Fruit fly (Drosophila melanogaster) whole organism, wandering third instar larva: ENCODE results near the gene beat-IIa.

Experiments used
- Hr83 ChIP-seq: fragments of 200-300 bp; sonication (Bioruptor generic); optimal IDR thresholded peaks from 2 replicates; lab custom pipeline; 2016; ENCODE audit warnings: missing biosample characterization, mild to moderate bottlenecking, missing genetic modification characterization, moderate library complexity; ENCODE audit not compliant: poor library complexity, severe bottlenecking
- dmrt93B ChIP-seq: fragments of 200-800 bp; sonication (Bioruptor generic); optimal IDR thresholded peaks from 2 replicates; lab custom pipeline; 2018; ENCODE audit warnings: missing biosample characterization, mild to moderate bottlenecking, missing genetic modification characterization
- fru ChIP-seq: fragments of 200-800 bp; sonication (Bioruptor generic); optimal IDR thresholded peaks from 3 replicates; lab custom pipeline; 2016; ENCODE audit warnings: missing biosample characterization, mild to moderate bottlenecking, missing genetic modification characterization
- lola ChIP-seq: fragments of >200 bp; optimal IDR thresholded peaks from 2 replicates; lab custom pipeline; 2017; ENCODE audit warnings: missing biosample characterization, missing genetic modification characterization

dm6 chr3R:17381916-17382315, 16.0 kb upstream of the beat-IIa start:
- TF ChIP-seq lola (GFP tag; lab: Kevin White, UChicago) (no peak), dmrt93B (no peak), Hr83 (GFP tag; lab: Kevin White, UChicago) (no peak), fru (GFP tag; lab: Kevin White, UChicago) (no peak)
